Worm (Caenorhabditis elegans) whole organism, mixed stage, embryonic: ENCODE data around the gene str-135.

Source experiments
- elt-3 ChIP-seq: fragments of 150-350 bp; optimal IDR thresholded peaks from 2 replicates; lab custom pipeline; 2014; ENCODE audit warnings: missing biosample characterization, missing genetic modification characterization
- sptf-1 ChIP-seq: sonication (generic microtip); optimal IDR thresholded peaks from 2 replicates; lab custom pipeline; 2017; ENCODE audit warnings: mild to moderate bottlenecking, missing genetic modification characterization, moderate library complexity, missing compliant biosample characterization
- unc-39 ChIP-seq: fragments of 150-350 bp; optimal IDR thresholded peaks from 2 replicates; lab custom pipeline; 2014; ENCODE audit warnings: missing biosample characterization, missing genetic modification characterization
- unc-62 ChIP-seq: fragments of 150-350 bp; optimal IDR thresholded peaks from 2 replicates; lab custom pipeline; 2014; ENCODE audit warnings: missing biosample characterization, missing genetic modification reagents, missing genetic modification characterization

DNA sequence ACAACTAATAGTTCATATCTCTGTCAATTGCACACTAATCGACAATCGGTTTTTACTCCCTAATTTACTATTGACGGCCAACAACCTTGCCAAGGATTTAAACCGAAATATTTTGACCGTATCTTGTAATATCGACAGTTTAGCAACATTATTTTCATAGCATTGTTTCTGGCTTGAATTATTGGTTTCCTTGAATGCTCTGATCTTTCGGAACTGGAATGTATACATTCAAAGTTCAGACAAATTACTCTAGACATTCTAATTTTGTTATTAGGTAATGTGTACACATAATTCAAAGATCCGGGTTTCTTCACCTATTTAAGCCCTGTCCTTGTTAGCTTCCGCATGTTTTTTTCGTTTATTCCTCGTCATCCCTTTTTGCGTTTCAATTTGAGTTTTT lies 16.7 kb downstream of the str-135 start, which contains the start of gene C16D9.9:
- TF ChIP-seq unc-39 (no peak), unc-62 (GFP tag; lab: Kevin White, UChicago) (no peak), sptf-1 (tag; lab: Kevin White, UChicago) (no peak), elt-3 (no peak)
